Worm (Caenorhabditis elegans) whole organism, L1 larva: ENCODE data around the gene srbc-66.

Source experiments
- Y116A8C.19 ChIP-seq: sonication (generic microtip); optimal IDR thresholded peaks from 2 replicates; lab custom pipeline; 2016; ENCODE audit warnings: missing compliant biosample characterization, missing genetic modification characterization, borderline replicate concordance
- lin-39 ChIP-seq: fragments of 150-350 bp; optimal IDR thresholded peaks from 2 replicates; lab custom pipeline; 2014; ENCODE audit warnings: missing biosample characterization, missing genetic modification reagents, missing genetic modification characterization
- pqm-1 ChIP-seq: sonication (generic microtip); optimal IDR thresholded peaks from 3 replicates; lab custom pipeline; 2017; ENCODE audit warnings: missing biosample characterization, missing genetic modification characterization
- unc-62 ChIP-seq: fragments of 150-350 bp; optimal IDR thresholded peaks from 2 replicates; lab custom pipeline; 2014; ENCODE audit warnings: missing biosample characterization, missing genetic modification reagents, missing genetic modification characterization

DNA sequence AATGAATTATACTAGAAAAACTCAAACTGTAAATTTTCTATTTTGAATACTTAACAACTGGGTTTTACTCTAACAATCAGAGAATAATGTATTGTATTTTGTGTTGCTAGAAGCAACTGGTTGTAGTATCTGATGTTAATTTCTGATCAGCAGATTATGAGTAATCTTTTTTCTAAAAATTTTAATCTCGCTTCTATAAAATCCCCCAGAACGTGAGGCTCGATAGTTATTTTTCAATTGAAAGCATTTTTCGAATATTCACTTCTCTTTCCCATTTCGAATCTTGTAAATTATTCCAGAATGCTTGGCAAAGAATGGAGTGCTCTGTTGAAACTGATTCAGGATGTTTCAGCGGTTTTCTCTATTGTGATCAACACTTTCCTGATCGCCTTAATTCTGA lies 12.6 kb upstream of the srbc-66 start, which contains the start of gene str-227:
- TF ChIP-seq Y116A8C.19 (tag; lab: Kevin White, UChicago) = no peak
- TF ChIP-seq pqm-1 (tag; lab: Kevin White, UChicago) = no peak
- TF ChIP-seq lin-39 (tag; lab: Kevin White, UChicago) = no peak
- TF ChIP-seq unc-62 = no peak
